Fruit fly (Drosophila melanogaster) whole organism, prepupa: ENCODE data around the gene tj.

Experiments
- CG10669 ChIP-seq: fragments of 200-800 bp; sonication (Bioruptor generic); optimal IDR thresholded peaks from 3 replicates; lab custom pipeline; 2018; ENCODE audit warnings: missing biosample characterization, mild to moderate bottlenecking, missing genetic modification characterization, moderate library complexity
- CG11294 ChIP-seq: fragments of 200-800 bp; sonication (Bioruptor generic); IDR thresholded peaks from 2 replicates; pipeline ENCODE4 v1.3.6; 2022; ENCODE audit warnings: missing biosample characterization, missing genetic modification characterization
- CG11902 ChIP-seq: fragments of 200-800 bp; sonication (Bioruptor generic); optimal IDR thresholded peaks from 3 replicates; lab custom pipeline; 2016; ENCODE audit warnings: missing biosample characterization, missing genetic modification characterization
- CG16779 ChIP-seq: fragments of 200-800 bp; sonication (Bioruptor generic); optimal IDR thresholded peaks from 3 replicates; lab custom pipeline; 2017; ENCODE audit warnings: missing biosample characterization, mild to moderate bottlenecking, missing genetic modification characterization
- CG3032 ChIP-seq: fragments of 200-800 bp; optimal IDR thresholded peaks from 2 replicates; lab custom pipeline; 2019; ENCODE audit warnings: missing biosample characterization, mild to moderate bottlenecking, missing genetic modification characterization, moderate library complexity
- CG31627 ChIP-seq: fragments of 200-800 bp; sonication (Bioruptor generic); optimal IDR thresholded peaks from 3 replicates; lab custom pipeline; 2016; ENCODE audit warnings: missing biosample characterization, missing genetic modification characterization
- CG32006 ChIP-seq: fragments of 200-800 bp; sonication (Bioruptor generic); optimal IDR thresholded peaks from 3 replicates; lab custom pipeline; 2017; ENCODE audit warnings: missing biosample characterization, mild to moderate bottlenecking, missing genetic modification characterization
- CG34406 ChIP-seq: fragments of 200-800 bp; sonication (Bioruptor generic); optimal IDR thresholded peaks from 3 replicates; lab custom pipeline; 2016; ENCODE audit warnings: missing biosample characterization, missing genetic modification characterization
- CG6276 ChIP-seq: fragments of 200-800 bp; sonication (Bioruptor generic); optimal IDR thresholded peaks from 2 replicates; lab custom pipeline; 2017; ENCODE audit warnings: missing biosample characterization, mild to moderate bottlenecking, missing genetic modification characterization
- CG6792 ChIP-seq: fragments of 200-800 bp; sonication (Bioruptor generic); optimal IDR thresholded peaks from 3 replicates; lab custom pipeline; 2016; ENCODE audit warnings: missing biosample characterization, missing genetic modification characterization
- CG6808 ChIP-seq: fragments of 200-800 bp; sonication (Bioruptor generic); optimal IDR thresholded peaks from 3 replicates; lab custom pipeline; 2017; ENCODE audit warnings: missing biosample characterization, missing genetic modification characterization, mild to moderate bottlenecking, moderate library complexity, missing genetic modification reagents
- CG6854 ChIP-seq: fragments of 200-800 bp; sonication (Bioruptor generic); optimal IDR thresholded peaks from 2 replicates; lab custom pipeline; 2017; ENCODE audit warnings: missing biosample characterization, mild to moderate bottlenecking, missing genetic modification characterization
- CG7368 ChIP-seq: fragments of 200-800 bp; sonication (Bioruptor generic); optimal IDR thresholded peaks from 3 replicates; lab custom pipeline; 2016; ENCODE audit warnings: missing biosample characterization, missing genetic modification characterization
- CG8319 ChIP-seq: fragments of 200-800 bp; sonication (Bioruptor generic); optimal IDR thresholded peaks from 3 replicates; lab custom pipeline; 2016; ENCODE audit warnings: missing biosample characterization, missing genetic modification characterization
- CG8632 ChIP-seq: fragments of 200-800 bp; sonication (Bioruptor generic); optimal IDR thresholded peaks from 3 replicates; lab custom pipeline; 2016; ENCODE audit warnings: missing biosample characterization, missing genetic modification characterization
- CG9139 ChIP-seq: fragments of 200-800 bp; sonication (Bioruptor generic); optimal IDR thresholded peaks from 3 replicates; lab custom pipeline; 2017; ENCODE audit warnings: missing biosample characterization, mild to moderate bottlenecking, missing genetic modification characterization
- Eip75B ChIP-seq: fragments of 200-800 bp; sonication (Bioruptor generic); optimal IDR thresholded peaks from 3 replicates; lab custom pipeline; 2016; ENCODE audit warnings: missing biosample characterization, missing genetic modification characterization
- Eip78C ChIP-seq: fragments of 200-800 bp; sonication (Bioruptor generic); peaks from one replicate; lab custom pipeline; 2016; ENCODE audit warnings: missing biosample characterization, missing genetic modification characterization
- Eip93F ChIP-seq: fragments of 200-800 bp; sonication (Bioruptor generic); optimal IDR thresholded peaks from 2 replicates; lab custom pipeline; 2016; ENCODE audit warnings: missing biosample characterization, mild to moderate bottlenecking, missing genetic modification characterization
- Ets21C ChIP-seq: fragments of 200-800 bp; sonication (Bioruptor generic); optimal IDR thresholded peaks from 3 replicates; lab custom pipeline; 2016; ENCODE audit warnings: missing biosample characterization, missing genetic modification characterization
- Ets96B ChIP-seq: fragments of 200-800 bp; optimal IDR thresholded peaks from 2 replicates; lab custom pipeline; 2019; ENCODE audit warnings: missing biosample characterization, mild to moderate bottlenecking, missing genetic modification characterization, moderate library complexity
- Gug ChIP-seq: fragments of 200-800 bp; sonication (Bioruptor generic); IDR thresholded peaks from 2 replicates; pipeline ENCODE4 v1.3.6; 2022; ENCODE audit warnings: missing biosample characterization, missing genetic modification characterization
- Hr38 ChIP-seq: sonication (Bioruptor generic); optimal IDR thresholded peaks from 2 replicates; lab custom pipeline; 2016; ENCODE audit warnings: missing biosample characterization, missing genetic modification characterization
- Hr4 ChIP-seq: fragments of 200-800 bp; sonication (Bioruptor generic); optimal IDR thresholded peaks from 3 replicates; lab custom pipeline; 2016; ENCODE audit warnings: missing biosample characterization, missing genetic modification characterization
- Lpt ChIP-seq: fragments of 200-800 bp; sonication (Bioruptor generic); optimal IDR thresholded peaks from 3 replicates; lab custom pipeline; 2016; ENCODE audit warnings: missing biosample characterization, missing genetic modification characterization
- OdsH ChIP-seq: fragments of 200-800 bp; sonication (Bioruptor generic); optimal IDR thresholded peaks from 3 replicates; lab custom pipeline; 2016; ENCODE audit warnings: missing biosample characterization, missing genetic modification characterization
- Smox ChIP-seq: fragments of 200-800 bp; sonication (Bioruptor generic); optimal IDR thresholded peaks from 3 replicates; lab custom pipeline; 2016; ENCODE audit warnings: missing biosample characterization, missing genetic modification characterization
- Sox102F ChIP-seq: fragments of 200-800 bp; sonication (Bioruptor generic); optimal IDR thresholded peaks from 2 replicates; lab custom pipeline; 2016; ENCODE audit warnings: missing biosample characterization, mild to moderate bottlenecking, missing genetic modification characterization
- Sox14 ChIP-seq: fragments of 200-800 bp; sonication (Bioruptor generic); optimal IDR thresholded peaks from 3 replicates; lab custom pipeline; 2016; ENCODE audit warnings: missing biosample characterization, missing genetic modification characterization
- Sox15 ChIP-seq: fragments of 200-800 bp; sonication (Bioruptor generic); optimal IDR thresholded peaks from 3 replicates; lab custom pipeline; 2016; ENCODE audit warnings: missing biosample characterization, missing genetic modification characterization
- achi ChIP-seq: fragments of 200-800 bp; sonication (Bioruptor generic); optimal IDR thresholded peaks from 3 replicates; lab custom pipeline; 2016; ENCODE audit warnings: missing biosample characterization, missing genetic modification characterization
- cyc ChIP-seq: fragments of 200-800 bp; sonication (Bioruptor generic); optimal IDR thresholded peaks from 3 replicates; lab custom pipeline; 2016; ENCODE audit warnings: missing biosample characterization, missing genetic modification characterization
- dac ChIP-seq: fragments of 200-800 bp; sonication (Bioruptor generic); optimal IDR thresholded peaks from 2 replicates; lab custom pipeline; 2017; ENCODE audit warnings: missing biosample characterization, mild to moderate bottlenecking, missing genetic modification characterization
- dsx ChIP-seq: fragments of 200-800 bp; optimal IDR thresholded peaks from 3 replicates; lab custom pipeline; 2019; ENCODE audit warnings: missing biosample characterization, mild to moderate bottlenecking, missing genetic modification characterization, moderate library complexity; ENCODE audit not compliant: poor library complexity, severe bottlenecking
- eg ChIP-seq: fragments of 200-800 bp; sonication (Bioruptor generic); IDR thresholded peaks from 3 replicates; pipeline ENCODE4 v1.3.6; 2022; ENCODE audit warnings: missing biosample characterization, missing genetic modification characterization
- esn ChIP-seq: fragments of 200-800 bp; sonication (Bioruptor generic); optimal IDR thresholded peaks from 2 replicates; lab custom pipeline; 2016; ENCODE audit warnings: missing biosample characterization, mild to moderate bottlenecking, missing genetic modification characterization, moderate library complexity
- fd59A ChIP-seq: fragments of 200-800 bp; sonication (Bioruptor generic); optimal IDR thresholded peaks from 2 replicates; lab custom pipeline; 2017; ENCODE audit warnings: missing biosample characterization, mild to moderate bottlenecking, missing genetic modification characterization, missing genetic modification reagents
- fd85E ChIP-seq: fragments of 200-800 bp; sonication (Bioruptor generic); optimal IDR thresholded peaks from 3 replicates; lab custom pipeline; 2016; ENCODE audit warnings: missing biosample characterization, missing genetic modification characterization
- fkh ChIP-seq: fragments of 200-800 bp; sonication (Bioruptor generic); optimal IDR thresholded peaks from 3 replicates; lab custom pipeline; 2017; ENCODE audit warnings: missing biosample characterization, mild to moderate bottlenecking, missing genetic modification characterization, moderate library complexity
- lz ChIP-seq: fragments of 200-800 bp; sonication (Bioruptor generic); optimal IDR thresholded peaks from 3 replicates; lab custom pipeline; 2016; ENCODE audit warnings: missing biosample characterization, missing genetic modification characterization
- pdm3 ChIP-seq: fragments of 200-800 bp; sonication (Bioruptor generic); optimal IDR thresholded peaks from 3 replicates; lab custom pipeline; 2016; ENCODE audit warnings: missing biosample characterization, missing genetic modification characterization
- salr ChIP-seq, 2 experiments: fragments of 200-800 bp; sonication (Bioruptor generic); optimal IDR thresholded peaks; 3 replicates each; lab custom pipeline; 2016 to 2018; ENCODE audit warnings: missing biosample characterization in 2 of 2, missing genetic modification characterization in 2 of 2, mild to moderate bottlenecking in 1 of 2
- spab ChIP-seq: fragments of 200-800 bp; sonication (Bioruptor generic); optimal IDR thresholded peaks from 2 replicates; lab custom pipeline; 2017; ENCODE audit warnings: missing biosample characterization, mild to moderate bottlenecking, missing genetic modification characterization, missing genetic modification reagents
- ss ChIP-seq, 2 experiments: fragments of 200-800 bp; sonication (Bioruptor generic); optimal IDR thresholded peaks; 2 replicates in 1 of 2; 3 replicates in 1 of 2; lab custom pipeline; 2017 to 2018; ENCODE audit warnings: mild to moderate bottlenecking in 2 of 2, missing biosample characterization in 2 of 2, missing genetic modification characterization in 2 of 2, moderate library complexity in 1 of 2
- svp ChIP-seq: fragments of 200-800 bp; sonication (Bioruptor generic); peaks from one replicate; lab custom pipeline; 2016; ENCODE audit warnings: missing biosample characterization, missing genetic modification characterization
- topi ChIP-seq: fragments of 200-800 bp; sonication (Bioruptor generic); optimal IDR thresholded peaks from 3 replicates; lab custom pipeline; 2016; ENCODE audit warnings: missing biosample characterization, missing genetic modification characterization
- vri ChIP-seq: fragments of 200-800 bp; sonication (Bioruptor generic); optimal IDR thresholded peaks from 3 replicates; lab custom pipeline; 2016; ENCODE audit warnings: missing biosample characterization, mild to moderate bottlenecking, missing genetic modification characterization

The tj gene

dm6 chr2L:19425765-19426329 lies 38.2 kb upstream of the tj start (continued):
- TF ChIP-seq dsx (GFP tag; lab: Kevin White, UChicago) (no peak), Eip93F (GFP tag; lab: Kevin White, UChicago) (no peak), Gug (GFP tag; lab: Robert Waterston, UW) (no peak), esn (GFP tag; lab: Kevin White, UChicago) (peak; percentile 73), Hr38 (GFP tag; lab: Kevin White, UChicago) (no peak), CG6854 (no peak), Ets96B (tag; lab: Kevin White, UChicago) (peak; percentile 53), OdsH (peak; percentile 66), CG11902 (GFP tag; lab: Kevin White, UChicago) (peak; percentile 21), Lpt (GFP tag; lab: Kevin White, UChicago) (no peak), CG31627 (GFP tag; lab: Kevin White, UChicago) (peak; percentile 57), pdm3 (GFP tag; lab: Kevin White, UChicago) (peak; percentile 46)

- TF ChIP-seq esn (GFP tag; lab: Kevin White, UChicago): no peak
- TF ChIP-seq Ets96B (tag; lab: Kevin White, UChicago): no peak
- TF ChIP-seq eg (GFP tag; lab: Robert Waterston, UW): peak; percentile 52; the same call in 1 of the 3 replicates
- TF ChIP-seq Eip93F (GFP tag; lab: Kevin White, UChicago): no peak
- TF ChIP-seq CG10669 (GFP tag; lab: Kevin White, UChicago): no peak
- TF ChIP-seq Ets21C (GFP tag; lab: Kevin White, UChicago): no peak
- no peak for TF ChIP-seq pdm3 (GFP tag; lab: Kevin White, UChicago)
- TF ChIP-seq Eip75B (GFP tag; lab: Kevin White, UChicago): peak; percentile 17
- no peak for TF ChIP-seq Lpt (GFP tag; lab: Kevin White, UChicago)
- TF ChIP-seq CG6276: peak; percentile 16
- no peak for TF ChIP-seq CG11902 (GFP tag; lab: Kevin White, UChicago)
- peak; percentile 43 for TF ChIP-seq CG9139 (GFP tag; lab: Kevin White, UChicago)
- peak; percentile 67 for TF ChIP-seq CG6854
- peak; percentile 50 to 68 for TF ChIP-seq ss (GFP tag; optimal IDR thresholded peaks at IDR 0.05; lab: Kevin White, UChicago)
- no peak for TF ChIP-seq Sox102F (GFP tag; lab: Kevin White, UChicago)
- no peak for TF ChIP-seq fkh (GFP tag; lab: Kevin White, UChicago)
- peak; percentile 43 for TF ChIP-seq CG16779
- no peak for TF ChIP-seq cyc
- no peak for TF ChIP-seq fd85E (GFP tag; lab: Kevin White, UChicago)
- no peak for TF ChIP-seq CG32006 (GFP tag; lab: Kevin White, UChicago)
- TF ChIP-seq CG31627 (GFP tag; lab: Kevin White, UChicago): no peak
- TF ChIP-seq Eip78C: peak; percentile 77
- no peak for TF ChIP-seq CG3032 (tag; lab: Kevin White, UChicago)
- TF ChIP-seq Sox15 (GFP tag; lab: Kevin White, UChicago): no peak
- no peak for TF ChIP-seq dac (GFP tag; lab: Kevin White, UChicago)
- peak; percentile 31 for TF ChIP-seq CG7368 (GFP tag; lab: Kevin White, UChicago)
- TF ChIP-seq CG8319 (GFP tag; lab: Kevin White, UChicago): no peak
- TF ChIP-seq topi (GFP tag; lab: Kevin White, UChicago): no peak
- TF ChIP-seq CG34406 (GFP tag; lab: Kevin White, UChicago): no peak
- TF ChIP-seq CG11294 (GFP tag; lab: Robert Waterston, UW): no peak
- no peak for TF ChIP-seq CG6792 (GFP tag; lab: Kevin White, UChicago)
- TF ChIP-seq CG8632: no peak
- no peak for TF ChIP-seq Hr38 (GFP tag; lab: Kevin White, UChicago)
- peak; percentile 41 for TF ChIP-seq CG6808 (GFP tag; lab: Kevin White, UChicago)
- TF ChIP-seq salr (GFP tag; optimal IDR thresholded peaks at IDR 0.05; lab: Kevin White, UChicago): no peak
- no peak for TF ChIP-seq achi
- no peak for TF ChIP-seq Sox14
- no peak for TF ChIP-seq vri (GFP tag; lab: Kevin White, UChicago)
- TF ChIP-seq Gug (GFP tag; lab: Robert Waterston, UW): no peak
- TF ChIP-seq lz: no peak
- no peak for TF ChIP-seq svp (GFP tag; lab: Kevin White, UChicago)
- TF ChIP-seq Smox (GFP tag; lab: Kevin White, UChicago): no peak
- TF ChIP-seq spab: no peak
- TF ChIP-seq dsx (GFP tag; lab: Kevin White, UChicago): no peak
- no peak for TF ChIP-seq Hr4 (GFP tag; lab: Kevin White, UChicago)
- no peak for TF ChIP-seq fd59A (GFP tag; lab: Kevin White, UChicago)
Observed at dm6 chr2L:19426330-19426781, 37.7 kb upstream of the tj start, which contains the start of gene Pax. TSS of gene Pax (minus strand) at chr2L:19426596.
